Worm (Caenorhabditis elegans) whole organism, early embryonic: ENCODE results near the gene col-170.

Source experiments
- ama-1 ChIP-seq: fragments of 150-350 bp; optimal IDR thresholded peaks from 2 replicates; lab custom pipeline; 2014
- hnd-1 ChIP-seq: sonication (generic microtip); optimal IDR thresholded peaks from 2 replicates; lab custom pipeline; 2016; ENCODE audit warnings: missing genetic modification characterization, missing compliant biosample characterization
- pes-1 ChIP-seq: fragments of 200-800 bp; sonication (Bioruptor generic); IDR thresholded peaks from 2 replicates; pipeline ENCODE4 v1.3.6; 2022; ENCODE audit warnings: missing genetic modification reagents, missing genetic modification characterization, missing compliant biosample characterization

DNA sequence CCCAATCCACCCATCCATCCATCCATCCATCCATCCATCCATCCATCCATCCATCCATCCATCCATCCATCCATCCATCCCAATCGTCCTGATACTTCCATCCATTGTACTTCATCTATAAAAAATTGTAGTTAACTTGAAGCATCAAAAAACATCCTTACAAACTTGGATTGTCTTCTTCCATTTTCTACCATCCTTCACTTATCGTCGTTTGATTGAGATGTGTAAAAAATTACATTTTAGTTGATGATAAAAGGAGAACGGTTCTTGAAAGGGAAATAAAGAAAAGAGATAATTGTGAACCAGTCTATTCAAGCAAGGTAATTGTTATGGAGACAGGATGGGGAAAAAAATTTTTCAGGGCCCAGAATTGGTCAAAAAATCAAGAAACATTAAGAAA, 26.3 kb downstream of the col-170 start, which contains the start of gene C03B1.10:
- TF ChIP-seq ama-1 (no peak), hnd-1 (tag; lab: Kevin White, UChicago) (no peak), pes-1 (GFP tag; lab: Robert Waterston, UW) (no peak)
